Worm (Caenorhabditis elegans): ENCODE data around the gene spp-27.

DNA sequence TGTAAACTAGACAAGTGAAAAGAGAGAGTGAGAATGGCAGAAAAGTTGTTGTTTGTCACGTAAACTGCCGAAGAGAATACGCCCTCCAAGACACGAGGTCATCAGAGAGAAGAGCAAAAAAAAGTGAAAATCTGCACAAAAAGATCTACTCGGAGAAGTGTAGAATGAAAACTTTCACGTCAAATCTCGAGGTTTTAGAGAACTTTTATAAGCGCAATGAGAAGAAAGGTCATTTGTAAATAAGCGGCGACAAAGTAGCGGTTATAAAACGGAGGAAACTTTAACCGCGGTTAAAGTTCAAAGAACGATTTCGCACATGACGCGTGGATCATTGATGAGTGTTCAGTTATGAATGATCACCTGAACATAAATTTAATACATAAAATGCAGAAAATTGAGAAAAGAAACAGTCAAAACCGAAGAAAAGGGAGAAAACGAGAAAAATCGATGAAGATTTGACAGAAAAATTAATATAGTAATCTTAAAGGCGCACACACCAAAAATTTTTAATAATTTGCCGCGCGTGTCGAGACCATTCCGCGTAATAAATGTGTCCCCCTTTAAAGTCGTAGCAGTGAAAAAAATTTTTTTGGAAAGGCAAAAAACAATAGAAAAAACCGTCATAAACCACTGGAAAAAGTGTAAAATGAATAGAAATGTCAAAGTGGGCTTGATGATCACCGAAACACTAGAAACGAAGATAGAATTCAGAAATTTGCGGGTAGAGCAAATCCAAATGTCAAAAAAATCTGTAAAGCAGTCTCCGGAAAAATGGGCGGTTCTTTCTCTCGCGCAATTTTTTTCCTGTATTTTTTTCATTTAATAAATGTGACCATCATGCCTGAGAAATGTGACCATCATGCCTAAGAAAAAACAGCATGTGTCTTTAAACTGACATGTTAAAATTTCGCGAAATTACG lies 39.4 kb downstream of the spp-27 start:
- TF ChIP-seq ref-1 (GFP tag; conservative IDR thresholded peaks at IDR 0.05) (no peak), ztf-23 (GFP tag; IDR thresholded peaks at IDR 0.05) (no peak)

Data from whole organism, midembryonic.